Worm (Caenorhabditis elegans): ENCODE data around the gene egl-27.

Gene egl-27

DNA sequence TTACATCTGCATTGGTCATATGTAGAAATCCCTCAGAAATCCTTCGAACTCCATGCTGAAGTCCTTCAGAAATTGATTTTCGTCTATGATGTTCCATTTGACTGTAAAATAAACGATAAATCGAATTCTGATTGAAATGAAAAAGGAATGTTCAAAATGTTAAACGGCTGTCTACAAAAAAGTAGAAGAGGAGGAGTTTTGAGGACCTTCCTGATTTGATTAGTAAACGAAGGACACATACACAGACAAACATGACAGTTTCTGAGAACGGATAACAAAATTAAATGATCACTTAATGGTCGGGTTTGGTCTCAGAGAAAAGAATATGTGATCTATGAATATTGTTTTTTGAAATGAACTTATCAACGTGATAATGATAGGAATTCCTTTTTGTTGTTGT is 42.1 kb downstream of the egl-27 start, which contains the start of gene slc-36.5:
Gene slc-36.5 (minus strand): TSS at position 101 of the 400 bp plus-strand sequence.
- TF ChIP-seq lin-1 (GFP tag; IDR thresholded peaks at IDR 0.05) = no peak
- no peak for TF ChIP-seq daf-12 (tag; optimal IDR thresholded peaks at IDR 0.05)
- no peak for TF ChIP-seq lim-7 (GFP tag; IDR thresholded peaks at IDR 0.05)
- no peak for TF ChIP-seq Y105C5A.15 (GFP tag; IDR thresholded peaks at IDR 0.05)
- TF ChIP-seq ZK546.5 (tag; optimal IDR thresholded peaks at IDR 0.05) = no peak
- no peak for TF ChIP-seq mdt-29 (GFP tag; IDR thresholded peaks at IDR 0.05)

DNA sequence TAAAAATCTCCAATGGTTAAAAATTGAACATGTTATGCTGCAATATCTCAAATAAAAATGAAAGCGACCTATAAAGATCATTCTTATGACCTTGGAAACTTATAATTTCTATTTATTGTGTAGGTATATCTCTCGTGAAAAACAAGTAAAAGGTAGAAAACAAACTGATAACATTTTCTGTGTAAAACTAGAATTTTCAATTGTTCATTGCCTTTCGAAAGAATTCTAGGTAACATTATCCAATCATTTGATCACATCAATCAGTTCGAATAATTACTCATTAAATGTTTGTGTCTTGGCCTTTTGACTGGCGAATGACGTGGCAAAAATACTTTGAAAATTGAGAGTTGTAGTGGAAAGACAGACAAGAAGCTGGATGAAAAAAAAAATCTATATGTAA is 43.1 kb downstream of the egl-27 start:
- TF ChIP-seq daf-12 (tag; optimal IDR thresholded peaks at IDR 0.05) (no peak), unc-39 (tag; optimal IDR thresholded peaks at IDR 0.05) (no peak), nhr-28 (tag; optimal IDR thresholded peaks at IDR 0.05) (peak; percentile 26), pqm-1 (tag; optimal IDR thresholded peaks at IDR 0.05) (no peak)

DNA sequence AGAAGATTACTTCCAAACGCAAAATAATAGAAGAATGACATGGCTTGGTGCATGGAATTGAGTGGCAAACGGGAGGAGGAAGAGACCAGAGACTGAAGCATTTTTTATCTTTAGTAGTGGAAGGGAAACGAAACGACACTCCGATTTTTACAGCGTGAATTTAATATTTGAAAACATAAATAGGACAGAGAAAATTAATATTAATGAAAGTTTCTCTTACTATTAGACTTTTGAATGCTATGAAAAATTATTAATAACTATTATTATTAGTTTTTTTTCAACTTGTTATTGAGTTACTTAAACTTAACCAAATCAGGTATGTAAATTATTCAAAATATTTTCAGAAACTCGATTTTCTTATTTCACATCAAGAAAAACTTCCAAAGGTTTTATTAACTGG is 45.3 kb downstream of the egl-27 start, which contains the start of gene C44B7.7:
Gene C44B7.7 (minus strand): TSS at position 101 of the 400 bp plus-strand sequence.
- TF ChIP-seq ceh-20 (GFP tag; IDR thresholded peaks at IDR 0.05) (no peak), zfp-3 (GFP tag; conservative IDR thresholded peaks at IDR 0.05) (no peak), duxl-1 (tag; optimal IDR thresholded peaks at IDR 0.05; ENCODE audit: poor library complexity) (no peak), mdl-1 (tag; optimal IDR thresholded peaks at IDR 0.05) (no peak), unc-130 (GFP tag; optimal IDR thresholded peaks at IDR 0.05) (no peak), zfp-2 (tag; optimal IDR thresholded peaks at IDR 0.05) (no peak), nhr-41 (GFP tag; IDR thresholded peaks at IDR 0.05) (no peak), fos-1 (tag; optimal IDR thresholded peaks at IDR 0.05) (no peak), lin-38 (GFP tag; IDR thresholded peaks at IDR 0.05) (no peak), dmd-8 (GFP tag; IDR thresholded peaks at IDR 0.05) (no peak), mes-2 (tag; optimal IDR thresholded peaks at IDR 0.05; ENCODE audit: poor library complexity, severe bottlenecking) (no peak), daf-19 (GFP tag; conservative IDR thresholded peaks at IDR 0.05) (no peak), nhr-28 (tag; optimal IDR thresholded peaks at IDR 0.05) (no peak), hmg-1.1 (GFP tag; IDR thresholded peaks at IDR 0.05) (no peak), lir-3 (tag; optimal IDR thresholded peaks at IDR 0.05) (no peak), spr-3 (GFP tag; optimal IDR thresholded peaks at IDR 0.05) (no peak), hlh-30 (tag; optimal IDR thresholded peaks at IDR 0.05; ENCODE audit: insufficient read depth) (no peak), R02D3.7 (tag; optimal IDR thresholded peaks at IDR 0.05) (no peak), ceh-44 (GFP tag; IDR thresholded peaks at IDR 0.05) (no peak)

DNA sequence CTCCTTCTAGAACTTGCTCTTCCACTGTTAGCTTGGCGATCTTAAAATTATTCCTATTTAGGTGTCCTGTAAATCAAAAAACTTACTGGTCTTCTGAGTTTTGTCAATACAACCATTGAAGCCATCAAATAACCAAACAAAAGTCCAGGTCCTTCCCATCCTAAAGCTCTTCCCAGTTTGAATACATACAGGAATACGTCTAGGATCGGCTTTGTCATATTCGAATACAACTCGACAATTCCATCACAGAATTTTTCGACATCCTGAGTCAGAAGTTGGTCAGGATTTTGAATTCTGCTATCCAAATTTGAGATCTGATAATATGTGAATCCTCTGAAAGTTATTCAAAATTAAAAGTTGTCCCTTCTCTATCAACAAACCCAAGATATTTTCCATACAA is 47.5 kb downstream of the egl-27 start:
- TF ChIP-seq lim-7 (GFP tag; IDR thresholded peaks at IDR 0.05) (no peak), dve-1 (tag; optimal IDR thresholded peaks at IDR 0.05; ENCODE audit: insufficient read depth) (no peak), aha-1 (tag) (peak; percentile 63)

- TF ChIP-seq nhr-77 (tag; optimal IDR thresholded peaks at IDR 0.05) = peak; percentile 9
- TF ChIP-seq daf-16 (GFP tag; optimal IDR thresholded peaks at IDR 0.05) = no peak
- peak; percentile 43 for TF ChIP-seq daf-16 (tag; optimal IDR thresholded peaks at IDR 0.05)
- no peak for TF ChIP-seq mes-2 (tag; optimal IDR thresholded peaks at IDR 0.05; ENCODE audit: poor library complexity, severe bottlenecking)
- peak; percentile 54 for TF ChIP-seq dmd-6 (GFP tag; IDR thresholded peaks at IDR 0.05)
- TF ChIP-seq zag-1 (tag; optimal IDR thresholded peaks at IDR 0.05) = no peak
- peak; percentile 61; the same call in 1 of the 2 replicates for TF ChIP-seq lin-1 (GFP tag; IDR thresholded peaks at IDR 0.05)
- TF ChIP-seq hlh-11 (tag; optimal IDR thresholded peaks at IDR 0.05) = peak; percentile 39
- TF ChIP-seq dve-1 (tag; optimal IDR thresholded peaks at IDR 0.05; ENCODE audit: insufficient read depth) = peak; percentile 48
- no peak for TF ChIP-seq rbr-2 (tag; optimal IDR thresholded peaks at IDR 0.05)
- peak; percentile 62 for TF ChIP-seq nhr-28 (tag; optimal IDR thresholded peaks at IDR 0.05)
- TF ChIP-seq pqm-1 (tag; optimal IDR thresholded peaks at IDR 0.05) = peak; percentile 93
- no peak for TF ChIP-seq saeg-2 (GFP tag; IDR thresholded peaks at IDR 0.05)
- peak; percentile 44; the same call in 1 of the 2 replicates for TF ChIP-seq ceh-20 (GFP tag; IDR thresholded peaks at IDR 0.05)
Observed at ce11 chrII:6883716-6884115, 48.9 kb downstream of the egl-27 start, which contains the start of gene pmp-1. TSS of gene pmp-1 (minus strand) at chrII:6883754.

All from whole organism, L4 larva.